Worm (Caenorhabditis elegans) whole organism, L2 larva: ENCODE measurements around the gene F55G11.8.

Source experiments
- C34F6.9 ChIP-seq: fragments of 150-350 bp; optimal IDR thresholded peaks from 2 replicates; lab custom pipeline; 2014; ENCODE audit warnings: missing biosample characterization, missing genetic modification characterization
- R02D3.7 ChIP-seq: fragments of 150-350 bp; optimal IDR thresholded peaks from 2 replicates; lab custom pipeline; 2014; ENCODE audit warnings: missing biosample characterization, missing genetic modification characterization
- ZK546.5 ChIP-seq: sonication (generic microtip); optimal IDR thresholded peaks from 2 replicates; lab custom pipeline; 2017; ENCODE audit warnings: missing biosample characterization, missing genetic modification characterization
- alr-1 ChIP-seq: fragments of 150-350 bp; optimal IDR thresholded peaks from 2 replicates; lab custom pipeline; 2014; ENCODE audit warnings: missing biosample characterization, missing genetic modification characterization
- ama-1 ChIP-seq: fragments of 150-350 bp; optimal IDR thresholded peaks from 2 replicates; lab custom pipeline; 2018; ENCODE audit warnings: inconsistent platforms
- blmp-1 ChIP-seq: sonication (generic microtip); optimal IDR thresholded peaks from 2 replicates; lab custom pipeline; 2017; ENCODE audit warnings: missing genetic modification characterization, mild to moderate bottlenecking, missing compliant biosample characterization, antibody characterized with exemption, moderate library complexity; ENCODE audit not compliant: insufficient read depth
- ceh-82 ChIP-seq: fragments of 150-350 bp; optimal IDR thresholded peaks from 2 replicates; lab custom pipeline; 2014; ENCODE audit warnings: missing biosample characterization, missing genetic modification characterization
- crh-2 ChIP-seq: sonication (generic microtip); optimal IDR thresholded peaks from 2 replicates; lab custom pipeline; 2017; ENCODE audit warnings: missing biosample characterization, missing genetic modification characterization
- dmd-4 ChIP-seq: sonication (generic microtip); optimal IDR thresholded peaks from 2 replicates; lab custom pipeline; 2017; ENCODE audit warnings: missing biosample characterization, missing genetic modification characterization
- fos-1 ChIP-seq: fragments of 150-350 bp; optimal IDR thresholded peaks from 2 replicates; lab custom pipeline; 2014; ENCODE audit warnings: missing biosample characterization, missing genetic modification characterization
- gmeb-1 ChIP-seq: fragments of 150-350 bp; optimal IDR thresholded peaks from 2 replicates; lab custom pipeline; 2014; ENCODE audit warnings: missing biosample characterization, missing genetic modification characterization
- lin-11 ChIP-seq: fragments of 150-350 bp; sonication (generic microtip); optimal IDR thresholded peaks from 2 replicates; lab custom pipeline; 2014; ENCODE audit warnings: missing biosample characterization, missing genetic modification characterization, inconsistent platforms, mixed read lengths
- lin-13 ChIP-seq: fragments of 150-350 bp; optimal IDR thresholded peaks from 2 replicates; lab custom pipeline; 2014; ENCODE audit warnings: missing biosample characterization, missing genetic modification reagents, missing genetic modification characterization
- lsy-2 ChIP-seq, 2 experiments: fragments of 150-350 bp in 1 of 2; sonication (generic microtip) in 1 of 2; optimal IDR thresholded peaks; 2 replicates each; lab custom pipeline; 2014 to 2017; ENCODE audit warnings: missing biosample characterization in 2 of 2, missing genetic modification characterization in 2 of 2
- mab-5 ChIP-seq: fragments of 150-350 bp; optimal IDR thresholded peaks from 2 replicates; lab custom pipeline; 2014; ENCODE audit warnings: missing biosample characterization, missing genetic modification characterization
- mbf-1 ChIP-seq: sonication (generic microtip); optimal IDR thresholded peaks from 2 replicates; lab custom pipeline; 2017; ENCODE audit warnings: missing biosample characterization, missing genetic modification characterization
- mdl-1 ChIP-seq, 2 experiments: fragments of 150-350 bp in 1 of 2; sonication (generic microtip) in 1 of 2; optimal IDR thresholded peaks; 2 replicates each; lab custom pipeline; 2017; ENCODE audit warnings: missing biosample characterization in 2 of 2, missing genetic modification characterization in 2 of 2
- nhr-10 ChIP-seq: sonication (generic microtip); optimal IDR thresholded peaks from 2 replicates; lab custom pipeline; 2017; ENCODE audit warnings: missing biosample characterization, missing genetic modification characterization
- nhr-11 ChIP-seq: fragments of 150-350 bp; optimal IDR thresholded peaks from 2 replicates; lab custom pipeline; 2014; ENCODE audit warnings: missing biosample characterization, missing genetic modification characterization
- nhr-12 ChIP-seq: fragments of 150-350 bp; optimal IDR thresholded peaks from 2 replicates; lab custom pipeline; 2014; ENCODE audit warnings: missing biosample characterization, missing genetic modification characterization
- nhr-129 ChIP-seq: fragments of 150-350 bp; optimal IDR thresholded peaks from 2 replicates; lab custom pipeline; 2014; ENCODE audit warnings: missing biosample characterization, missing genetic modification characterization
- nhr-21 ChIP-seq: fragments of 150-350 bp; optimal IDR thresholded peaks from 2 replicates; lab custom pipeline; 2014; ENCODE audit warnings: missing biosample characterization, missing genetic modification characterization
- nhr-23 ChIP-seq: fragments of 150-350 bp; optimal IDR thresholded peaks from 2 replicates; lab custom pipeline; 2014; ENCODE audit warnings: missing biosample characterization, missing genetic modification reagents, missing genetic modification characterization
- nhr-237 ChIP-seq: fragments of 150-350 bp; optimal IDR thresholded peaks from 2 replicates; lab custom pipeline; 2014; ENCODE audit warnings: missing biosample characterization, missing genetic modification characterization
- nhr-25 ChIP-seq: fragments of 150-350 bp; sonication (generic microtip); optimal IDR thresholded peaks from 3 replicates; lab custom pipeline; 2014; ENCODE audit warnings: missing biosample characterization, missing genetic modification characterization
- nhr-6 ChIP-seq: fragments of 150-350 bp; optimal IDR thresholded peaks from 2 replicates; lab custom pipeline; 2014; ENCODE audit warnings: missing biosample characterization, missing genetic modification characterization
- peb-1 ChIP-seq: fragments of 150-350 bp; optimal IDR thresholded peaks from 2 replicates; lab custom pipeline; 2014; ENCODE audit warnings: missing biosample characterization, missing genetic modification characterization
- skn-1 ChIP-seq: sonication (generic microtip); optimal IDR thresholded peaks from 2 replicates; lab custom pipeline; 2017; ENCODE audit warnings: missing biosample characterization, missing genetic modification characterization
- snpc-4 ChIP-seq: fragments of 150-350 bp; optimal IDR thresholded peaks from 2 replicates; lab custom pipeline; 2014; ENCODE audit warnings: missing biosample characterization, missing genetic modification characterization
- unc-39 ChIP-seq: fragments of 150-350 bp; optimal IDR thresholded peaks from 2 replicates; lab custom pipeline; 2014; ENCODE audit warnings: missing biosample characterization, missing genetic modification characterization
- unc-55 ChIP-seq: fragments of 150-350 bp; sonication (generic microtip); optimal IDR thresholded peaks from 3 replicates; lab custom pipeline; 2014; ENCODE audit warnings: missing biosample characterization, missing genetic modification reagents, missing genetic modification characterization
- unc-62 ChIP-seq: fragments of 150-350 bp; optimal IDR thresholded peaks from 2 replicates; lab custom pipeline; 2014; ENCODE audit warnings: missing biosample characterization, missing genetic modification reagents, missing genetic modification characterization
- ztf-11 ChIP-seq: sonication (generic microtip); optimal IDR thresholded peaks from 2 replicates; lab custom pipeline; 2017; ENCODE audit warnings: missing biosample characterization, missing genetic modification characterization
- ztf-4 ChIP-seq: fragments of 150-350 bp; optimal IDR thresholded peaks from 2 replicates; lab custom pipeline; 2014; ENCODE audit warnings: missing biosample characterization, missing genetic modification characterization

Gene F55G11.8

ce11 chrIV:12941254-12941653 lies 21.4 kb upstream of the F55G11.8 start, which contains the start of gene dod-24:
Gene dod-24, minus strand, starts transcription at chrIV:12941354.
- no peak for TF ChIP-seq nhr-129 (tag; lab: Kevin White, UChicago)
- TF ChIP-seq, all 48 proteins: peak for 0

- no peak for TF ChIP-seq skn-1 (tag; lab: Kevin White, UChicago)
- TF ChIP-seq mbf-1 (tag; lab: Kevin White, UChicago): no peak
- no peak for TF ChIP-seq nhr-6 (tag; lab: Kevin White, UChicago)
- no peak for TF ChIP-seq nhr-237 (tag; lab: Kevin White, UChicago)
- no peak for TF ChIP-seq dmd-4 (tag; lab: Kevin White, UChicago)
- TF ChIP-seq ztf-11 (tag; lab: Kevin White, UChicago): no peak
- no peak for TF ChIP-seq mdl-1 (tag; optimal IDR thresholded peaks at IDR 0.05; lab: Kevin White, UChicago)
- no peak for TF ChIP-seq ztf-4 (tag; lab: Kevin White, UChicago)
- TF ChIP-seq ama-1 (lab: Kevin White, UChicago): no peak
- TF ChIP-seq nhr-129 (tag; lab: Kevin White, UChicago): no peak
- no peak for TF ChIP-seq gmeb-1 (tag; lab: Kevin White, UChicago)
- no peak for TF ChIP-seq lin-13 (GFP tag; lab: Kevin White, UChicago)
- no peak for TF ChIP-seq peb-1 (tag; lab: Kevin White, UChicago)
- no peak for TF ChIP-seq nhr-10 (tag; lab: Kevin White, UChicago)
- no peak for TF ChIP-seq C34F6.9 (tag; lab: Kevin White, UChicago)
Measured at ce11 chrIV:12942633-12943032, 20.0 kb upstream of the F55G11.8 start, which contains the start of gene dct-19. Gene dct-19, plus strand, starts transcription at chrIV:12942933.

ce11 chrIV:12946488-12946887 lies 16.1 kb upstream of the F55G11.8 start, which contains the start of gene F55G11.1:
Gene F55G11.1, minus strand, starts transcription at chrIV:12946588.
- no peak for TF ChIP-seq unc-39 (tag; lab: Kevin White, UChicago)
- no peak for TF ChIP-seq alr-1 (tag; lab: Kevin White, UChicago)
- no peak for TF ChIP-seq lsy-2 (tag; optimal IDR thresholded peaks at IDR 0.05; lab: Kevin White, UChicago)
- no peak for TF ChIP-seq mab-5 (tag; lab: Kevin White, UChicago)
- no peak for TF ChIP-seq gmeb-1 (tag; lab: Kevin White, UChicago)
- TF ChIP-seq crh-2 (tag; lab: Kevin White, UChicago): no peak
- no peak for TF ChIP-seq lin-13 (GFP tag; lab: Kevin White, UChicago)

DNA sequence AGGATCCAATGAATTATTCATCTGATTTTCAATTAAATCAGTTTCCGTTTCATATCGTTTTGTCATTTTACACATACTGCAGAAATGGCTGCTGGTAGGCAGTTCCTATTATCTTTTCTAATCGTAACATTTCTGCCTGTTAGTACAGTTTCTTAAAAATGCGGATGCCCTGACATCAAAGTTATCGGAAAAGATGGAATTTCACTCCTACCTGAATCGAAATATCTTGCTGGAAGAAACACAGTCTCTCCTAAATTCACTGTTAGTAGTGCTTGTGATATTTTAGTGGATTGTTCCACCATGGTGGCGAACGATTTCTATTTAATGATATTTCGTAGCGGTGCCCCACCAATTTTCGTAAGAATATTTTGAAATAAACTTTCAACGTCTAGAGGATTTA lies 14.1 kb upstream of the F55G11.8 start, which contains the start of gene F55G11.10:
Gene F55G11.10, plus strand, starts transcription at position 301 of the 400 bp plus-strand sequence.
- TF ChIP-seq R02D3.7 (no peak), nhr-21 (no peak), skn-1 (tag; lab: Kevin White, UChicago) (no peak), fos-1 (tag; lab: Kevin White, UChicago) (no peak), lin-11 (no peak), mbf-1 (tag; lab: Kevin White, UChicago) (no peak), nhr-25 (no peak), blmp-1 (tag; lab: Kevin White, UChicago) (no peak), ceh-82 (no peak), nhr-6 (tag; lab: Kevin White, UChicago) (no peak), nhr-11 (tag; lab: Kevin White, UChicago) (no peak), nhr-23 (no peak), unc-62 (GFP tag; lab: Kevin White, UChicago) (no peak), peb-1 (tag; lab: Kevin White, UChicago) (no peak), lin-13 (GFP tag; lab: Kevin White, UChicago) (no peak), ZK546.5 (tag; lab: Kevin White, UChicago) (no peak), snpc-4 (tag; lab: Kevin White, UChicago) (no peak), ztf-11 (tag; lab: Kevin White, UChicago) (no peak)

DNA sequence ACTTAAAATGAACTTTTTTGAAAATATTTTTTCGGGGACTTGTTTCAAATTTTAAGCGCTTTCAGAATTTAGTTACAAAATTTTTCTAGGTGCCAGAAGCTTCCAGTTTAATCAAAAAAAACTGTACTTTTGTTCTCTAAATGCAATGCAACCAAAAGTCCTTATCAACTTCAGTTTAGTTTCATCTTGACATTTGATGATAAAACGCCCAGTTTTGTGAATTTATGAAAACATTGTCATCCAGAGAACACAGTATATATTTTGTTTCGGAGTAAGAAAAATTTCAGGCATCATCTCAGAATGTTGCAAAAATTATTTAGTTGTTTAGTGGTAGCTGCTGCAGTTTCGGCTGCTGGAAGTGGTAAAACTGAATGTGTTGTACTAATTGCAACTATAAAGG lies 4.9 kb upstream of the F55G11.8 start, which contains the start of gene F55G11.6:
Gene F55G11.6, plus strand, starts transcription at position 301 of the 400 bp plus-strand sequence.
- TF ChIP-seq peb-1 (tag; lab: Kevin White, UChicago) (no peak), nhr-12 (tag; lab: Kevin White, UChicago) (no peak), lin-11 (no peak), ceh-82 (no peak), unc-55 (GFP tag; lab: Kevin White, UChicago) (no peak)
